Worm (Caenorhabditis elegans) whole organism, mixed stage, embryonic: ENCODE data around the gene C24H12.6.

Experiments used
- M03D4.4 ChIP-seq: sonication (generic microtip); optimal IDR thresholded peaks from 2 replicates; lab custom pipeline; 2017; ENCODE audit warnings: mild to moderate bottlenecking, missing genetic modification characterization, missing compliant biosample characterization
- bed-3 ChIP-seq: fragments of 200-800 bp; sonication (Bioruptor generic); optimal IDR thresholded peaks from 3 replicates; lab custom pipeline; 2018; ENCODE audit warnings: mild to moderate bottlenecking, missing genetic modification characterization, moderate library complexity, missing compliant biosample characterization
- blmp-1 ChIP-seq: fragments of 150-350 bp; optimal IDR thresholded peaks from 2 replicates; lab custom pipeline; 2014; ENCODE audit warnings: missing biosample characterization, missing genetic modification characterization
- ceh-43 ChIP-seq: fragments of 200-800 bp; sonication (Bioruptor generic); optimal IDR thresholded peaks from 2 replicates; lab custom pipeline; 2018; ENCODE audit warnings: mild to moderate bottlenecking, missing genetic modification characterization, moderate library complexity, missing compliant biosample characterization
- ces-1 ChIP-seq: fragments of 150-350 bp; optimal IDR thresholded peaks from 2 replicates; lab custom pipeline; 2014; ENCODE audit warnings: missing biosample characterization, missing genetic modification reagents, missing genetic modification characterization
- cnd-1 ChIP-seq: fragments of 200-800 bp; sonication (Bioruptor generic); optimal IDR thresholded peaks from 2 replicates; lab custom pipeline; 2018; ENCODE audit warnings: mild to moderate bottlenecking, missing genetic modification characterization, missing compliant biosample characterization
- elt-1 ChIP-seq: sonication (generic microtip); optimal IDR thresholded peaks from 2 replicates; lab custom pipeline; 2017; ENCODE audit warnings: missing genetic modification characterization, mild to moderate bottlenecking, missing compliant biosample characterization, antibody characterized with exemption, moderate library complexity, borderline replicate concordance; ENCODE audit not compliant: insufficient read depth
- elt-3 ChIP-seq: fragments of 150-350 bp; optimal IDR thresholded peaks from 2 replicates; lab custom pipeline; 2014; ENCODE audit warnings: missing biosample characterization, missing genetic modification characterization
- ham-2 ChIP-seq: fragments of 200-800 bp; sonication (Bioruptor generic); optimal IDR thresholded peaks from 2 replicates; lab custom pipeline; 2018; ENCODE audit warnings: mild to moderate bottlenecking, missing genetic modification characterization, missing compliant biosample characterization
- hlh-1 ChIP-seq: fragments of 150-350 bp; optimal IDR thresholded peaks from 2 replicates; lab custom pipeline; 2014; ENCODE audit warnings: missing biosample characterization, missing genetic modification reagents, missing genetic modification characterization
- lin-13 ChIP-seq: fragments of 150-350 bp; optimal IDR thresholded peaks from 2 replicates; lab custom pipeline; 2014; ENCODE audit warnings: missing biosample characterization, missing genetic modification characterization
- lin-32 ChIP-seq: fragments of 200-800 bp; sonication (Bioruptor generic); optimal IDR thresholded peaks from 2 replicates; lab custom pipeline; 2018; ENCODE audit warnings: mild to moderate bottlenecking, missing genetic modification characterization, missing compliant biosample characterization
- lsy-2 ChIP-seq: fragments of 150-350 bp; optimal IDR thresholded peaks from 2 replicates; lab custom pipeline; 2014; ENCODE audit warnings: missing biosample characterization, missing genetic modification characterization
- mab-5 ChIP-seq: fragments of 150-350 bp; optimal IDR thresholded peaks from 2 replicates; lab custom pipeline; 2014; ENCODE audit warnings: missing biosample characterization, missing genetic modification characterization
- mep-1 ChIP-seq: fragments of 150-350 bp; optimal IDR thresholded peaks from 2 replicates; lab custom pipeline; 2017; ENCODE audit warnings: missing biosample characterization, missing genetic modification reagents, missing genetic modification characterization, inconsistent platforms
- mls-2 ChIP-seq: sonication (generic microtip); optimal IDR thresholded peaks from 2 replicates; lab custom pipeline; 2016; ENCODE audit warnings: mild to moderate bottlenecking, missing genetic modification characterization, moderate library complexity, missing compliant biosample characterization
- nhr-12 ChIP-seq: fragments of 150-350 bp; optimal IDR thresholded peaks from 2 replicates; lab custom pipeline; 2014; ENCODE audit warnings: missing biosample characterization, missing genetic modification characterization
- nhr-2 ChIP-seq: fragments of 150-350 bp; optimal IDR thresholded peaks from 2 replicates; lab custom pipeline; 2014; ENCODE audit warnings: missing biosample characterization, missing genetic modification characterization
- nhr-237 ChIP-seq: fragments of 150-350 bp; optimal IDR thresholded peaks from 2 replicates; lab custom pipeline; 2014; ENCODE audit warnings: missing biosample characterization, missing genetic modification characterization
- nhr-28 ChIP-seq: fragments of 150-350 bp; optimal IDR thresholded peaks from 2 replicates; lab custom pipeline; 2014; ENCODE audit warnings: missing biosample characterization, missing genetic modification characterization
- nhr-76 ChIP-seq: sonication (generic microtip); optimal IDR thresholded peaks from 2 replicates; lab custom pipeline; 2017; ENCODE audit warnings: missing biosample characterization, missing genetic modification characterization
- pha-4 ChIP-seq: fragments of 150-350 bp; optimal IDR thresholded peaks from 2 replicates; lab custom pipeline; 2018; ENCODE audit warnings: missing biosample characterization, missing genetic modification reagents, missing genetic modification characterization
- sem-2 ChIP-seq: fragments of 200-800 bp; sonication (Bioruptor generic); optimal IDR thresholded peaks from 2 replicates; lab custom pipeline; 2018; ENCODE audit warnings: mild to moderate bottlenecking, missing genetic modification characterization, missing compliant biosample characterization
- snpc-4 ChIP-seq: fragments of 150-350 bp; optimal IDR thresholded peaks from 2 replicates; lab custom pipeline; 2014; ENCODE audit warnings: missing biosample characterization, missing genetic modification characterization
- sptf-1 ChIP-seq: sonication (generic microtip); optimal IDR thresholded peaks from 2 replicates; lab custom pipeline; 2017; ENCODE audit warnings: mild to moderate bottlenecking, missing genetic modification characterization, moderate library complexity, missing compliant biosample characterization
- unc-120 ChIP-seq: sonication (generic microtip); optimal IDR thresholded peaks from 2 replicates; lab custom pipeline; 2017; ENCODE audit warnings: missing genetic modification characterization, missing compliant biosample characterization; ENCODE audit not compliant: poor library complexity, severe bottlenecking
- unc-39 ChIP-seq: fragments of 150-350 bp; optimal IDR thresholded peaks from 2 replicates; lab custom pipeline; 2014; ENCODE audit warnings: missing biosample characterization, missing genetic modification characterization
- unc-62 ChIP-seq: fragments of 150-350 bp; optimal IDR thresholded peaks from 2 replicates; lab custom pipeline; 2014; ENCODE audit warnings: missing biosample characterization, missing genetic modification reagents, missing genetic modification characterization
- zip-8 ChIP-seq: fragments of 150-350 bp; optimal IDR thresholded peaks from 2 replicates; lab custom pipeline; 2014; ENCODE audit warnings: missing biosample characterization, missing genetic modification characterization
- ztf-11 ChIP-seq: fragments of 150-350 bp; optimal IDR thresholded peaks from 2 replicates; lab custom pipeline; 2014; ENCODE audit warnings: missing biosample characterization, missing genetic modification characterization

C24H12.6 gene

ce11 chrII:402435-402834, 16.2 kb downstream of the C24H12.6 start, which contains the start of gene clec-10:
Gene clec-10 (plus strand): TSS chrII:402678.
- no peak for TF ChIP-seq lin-32 (GFP tag; lab: Kevin White, UChicago)
- TF ChIP-seq nhr-2 (tag; lab: Kevin White, UChicago), result no peak
- no peak for TF ChIP-seq elt-1 (tag; lab: Kevin White, UChicago)
- TF ChIP-seq cnd-1, result no peak
- TF ChIP-seq pha-4 (tag; lab: Kevin White, UChicago), result no peak
- TF ChIP-seq bed-3 (GFP tag; lab: Kevin White, UChicago), result no peak
- TF ChIP-seq zip-8, result no peak
- TF ChIP-seq ztf-11 (tag; lab: Kevin White, UChicago), result no peak
- TF ChIP-seq, all 35 proteins: peak for 0

- TF ChIP-seq lin-13 (tag; lab: Kevin White, UChicago) (no peak), nhr-28 (tag; lab: Kevin White, UChicago) (no peak), elt-1 (tag; lab: Kevin White, UChicago) (no peak), sptf-1 (tag; lab: Kevin White, UChicago) (no peak), ces-1 (GFP tag; lab: Kevin White, UChicago) (peak; percentile 43)
Observed at ce11 chrII:401211-401610, 17.5 kb downstream of the C24H12.6 start.

ce11 chrII:400167-400566, 18.5 kb downstream of the C24H12.6 start:
- peak; percentile 51 for TF ChIP-seq ces-1 (GFP tag; lab: Kevin White, UChicago)
- TF ChIP-seq lin-13 (tag; lab: Kevin White, UChicago), result no peak

- TF ChIP-seq ham-2 (GFP tag; lab: Kevin White, UChicago) (no peak), nhr-12 (tag; lab: Kevin White, UChicago) (no peak)
Observed at ce11 chrII:399321-399720, 19.4 kb downstream of the C24H12.6 start, which contains the start of gene C03H5.6. Gene C03H5.6 (minus strand): TSS chrII:399421.

ce11 chrII:388533-388932, 30.1 kb downstream of the C24H12.6 start, which contains the start of gene nstp-4:
Gene nstp-4 (plus strand): TSS chrII:388833.
- TF ChIP-seq zip-8, result no peak
- no peak for TF ChIP-seq nhr-2 (tag; lab: Kevin White, UChicago)
- TF ChIP-seq ceh-43 (GFP tag; lab: Kevin White, UChicago), result no peak
- no peak for TF ChIP-seq snpc-4 (tag; lab: Kevin White, UChicago)
- TF ChIP-seq nhr-28 (tag; lab: Kevin White, UChicago), result no peak
- TF ChIP-seq mls-2 (tag; lab: Kevin White, UChicago), result no peak
- TF ChIP-seq blmp-1, result no peak
- TF ChIP-seq pha-4 (tag; lab: Kevin White, UChicago), result no peak
- no peak for TF ChIP-seq ztf-11 (tag; lab: Kevin White, UChicago)
- no peak for TF ChIP-seq unc-62
- no peak for TF ChIP-seq sptf-1 (tag; lab: Kevin White, UChicago)
- TF ChIP-seq ces-1 (GFP tag; lab: Kevin White, UChicago), result no peak
- TF ChIP-seq unc-39, result no peak
- TF ChIP-seq hlh-1 (tag; lab: Kevin White, UChicago), result no peak

- TF ChIP-seq sem-2 (GFP tag; lab: Kevin White, UChicago), result no peak
- TF ChIP-seq cnd-1, result no peak
- no peak for TF ChIP-seq nhr-2 (tag; lab: Kevin White, UChicago)
- no peak for TF ChIP-seq nhr-237 (tag; lab: Kevin White, UChicago)
- TF ChIP-seq elt-3 (tag; lab: Kevin White, UChicago), result no peak
- no peak for TF ChIP-seq pha-4 (tag; lab: Kevin White, UChicago)
- no peak for TF ChIP-seq mab-5
- TF ChIP-seq hlh-1 (tag; lab: Kevin White, UChicago), result no peak
- no peak for TF ChIP-seq unc-120 (tag; lab: Kevin White, UChicago)
Observed at ce11 chrII:387844-388355, 30.8 kb downstream of the C24H12.6 start.

- TF ChIP-seq lin-13 (tag; lab: Kevin White, UChicago), result peak; percentile 24
- no peak for TF ChIP-seq M03D4.4 (tag; lab: Kevin White, UChicago)
- no peak for TF ChIP-seq lin-32 (GFP tag; lab: Kevin White, UChicago)
- TF ChIP-seq mep-1, result peak; percentile 77
- no peak for TF ChIP-seq zip-8
- TF ChIP-seq lsy-2 (tag; lab: Kevin White, UChicago), result peak; percentile 10
- TF ChIP-seq pha-4 (tag; lab: Kevin White, UChicago), result peak; percentile 22
- TF ChIP-seq snpc-4 (tag; lab: Kevin White, UChicago), result no peak
- TF ChIP-seq nhr-237 (tag; lab: Kevin White, UChicago), result peak; percentile 35
- peak; percentile 48 for TF ChIP-seq ces-1 (GFP tag; lab: Kevin White, UChicago)
- no peak for TF ChIP-seq nhr-76 (tag; lab: Kevin White, UChicago)
- no peak for TF ChIP-seq ceh-43 (GFP tag; lab: Kevin White, UChicago)
Observed at ce11 chrII:385957-386356, 32.7 kb downstream of the C24H12.6 start, which contains the start of gene C03H5.3. Gene C03H5.3 (plus strand): TSS chrII:386088.
